Fruit fly (Drosophila melanogaster): ENCODE measurements around the gene KaiR1D.

The KaiR1D gene

dm6 chr3R:20850395-20851039 is 15.5 kb downstream of the KaiR1D start, which contains the start of gene RpS30 (continued):
- TF ChIP-seq CG17829 (tag; optimal IDR thresholded peaks at IDR 0.05) (peak; percentile 77), Dip3 (GFP tag; optimal IDR thresholded peaks at IDR 0.05) (peak; percentile 23), vfl (GFP tag; optimal IDR thresholded peaks at IDR 0.05) (peak; percentile 69), CG12236 (GFP tag; optimal IDR thresholded peaks at IDR 0.05) (no peak), gfzf (GFP tag; optimal IDR thresholded peaks at IDR 0.05) (peak; percentile 94), CG14014 (GFP tag; IDR thresholded peaks at IDR 0.05) (no peak), kay (GFP tag; optimal IDR thresholded peaks at IDR 0.05) (no peak), ATbp (GFP tag; optimal IDR thresholded peaks at IDR 0.05) (no peak), lbe (GFP tag; optimal IDR thresholded peaks at IDR 0.05) (peak; percentile 45), CG31365 (tag; optimal IDR thresholded peaks at IDR 0.05) (peak; percentile 22), ERR (GFP tag; optimal IDR thresholded peaks at IDR 0.05) (no peak), Aef1 (GFP tag; IDR thresholded peaks at IDR 0.05) (no peak), BEAF-32 (GFP tag; optimal IDR thresholded peaks at IDR 0.05) (peak; percentile 98), phol (tag; optimal IDR thresholded peaks at IDR 0.05) (peak; percentile 100), CG1529 (GFP tag; optimal IDR thresholded peaks at IDR 0.05) (no peak), MBD-R2 (GFP tag; IDR thresholded peaks at IDR 0.05) (peak; percentile 43; the same call in 1 of the 2 replicates), Dll (GFP tag; IDR thresholded peaks at IDR 0.05; ENCODE audit: partially characterized antibody) (peak; percentile 95), CG4617 (GFP tag; optimal IDR thresholded peaks at IDR 0.05; ENCODE audit: borderline replicate concordance) (peak; percentile 74), mld (GFP tag; IDR thresholded peaks at IDR 0.05; ENCODE audit: partially characterized antibody) (peak; percentile 81; the same call in 2 of the 3 replicates), sens-2 (GFP tag; IDR thresholded peaks at IDR 0.05) (no peak), Hr3 (GFP tag; optimal IDR thresholded peaks at IDR 0.05) (no peak), inv (GFP tag; IDR thresholded peaks at IDR 0.05; ENCODE audit: partially characterized antibody) (peak; percentile 96), dimm (GFP tag; IDR thresholded peaks at IDR 0.05) (no peak), Dbx (GFP tag; IDR thresholded peaks at IDR 0.05) (peak; percentile 74; the same call in 2 of the 3 replicates), CG11560 (tag; IDR thresholded peaks at IDR 0.05) (peak; percentile 80; the same call in 2 of the 3 replicates), row (GFP tag; IDR thresholded peaks at IDR 0.05) (peak; percentile 47; the same call in 2 of the 3 replicates), aop (GFP tag; IDR thresholded peaks at IDR 0.05) (no peak), CG12769 (tag; optimal IDR thresholded peaks at IDR 0.05) (peak; percentile 69), Ets65A (GFP tag) (peak; percentile 93), tna (GFP tag; IDR thresholded peaks at IDR 0.05; ENCODE audit: partially characterized antibody) (peak; percentile 95), CG18764 (GFP tag; optimal IDR thresholded peaks at IDR 0.05) (no peak), cwo (GFP tag; optimal IDR thresholded peaks at IDR 0.05) (no peak), CG10366 (GFP tag; IDR thresholded peaks at IDR 0.05) (peak; percentile 26; the same call in 1 of the 2 replicates), CG1233 (GFP tag; optimal IDR thresholded peaks at IDR 0.05) (peak; percentile 16), CG12942 (GFP tag; optimal IDR thresholded peaks at IDR 0.05) (no peak), gem (tag; optimal IDR thresholded peaks at IDR 0.05) (no peak), wor (GFP tag; IDR thresholded peaks at IDR 0.05) (no peak), slou (GFP tag; optimal IDR thresholded peaks at IDR 0.05) (no peak), z (GFP tag; IDR thresholded peaks at IDR 0.05) (no peak), Dp (GFP tag; optimal IDR thresholded peaks at IDR 0.05) (peak; percentile 61), Ets97D (GFP tag; optimal IDR thresholded peaks at IDR 0.05) (peak; percentile 97), CG43689 (GFP tag; IDR thresholded peaks at IDR 0.05) (no peak), CG12299 (tag; optimal IDR thresholded peaks at IDR 0.05) (no peak), CG4424 (GFP tag; optimal IDR thresholded peaks at IDR 0.05) (peak; percentile 3), sens (GFP tag) (peak; percentile 65), HmgZ (tag; optimal IDR thresholded peaks at IDR 0.05) (peak; percentile 81), jing (GFP tag; optimal IDR thresholded peaks at IDR 0.05) (no peak), CG8765 (GFP tag; IDR thresholded peaks at IDR 0.05) (no peak), seq (GFP tag; IDR thresholded peaks at IDR 0.05) (no peak), pros (GFP tag; optimal IDR thresholded peaks at IDR 0.05) (no peak), ase (GFP tag; IDR thresholded peaks at IDR 0.05) (no peak)

All from whole organism, embryonic.